Worm (Caenorhabditis elegans) whole organism, late embryonic: Measurements from ENCODE around the gene crh-2.

Source experiments
- C38D4.7 ChIP-seq: fragments of 200-800 bp; sonication (Bioruptor generic); optimal IDR thresholded peaks from 2 replicates; lab custom pipeline; 2018; ENCODE audit warnings: mild to moderate bottlenecking, missing genetic modification characterization, moderate library complexity, missing compliant biosample characterization
- ceh-14 ChIP-seq: sonication (generic microtip); optimal IDR thresholded peaks from 2 replicates; lab custom pipeline; 2016; ENCODE audit warnings: missing genotype, missing genetic modification characterization, missing compliant biosample characterization
- che-1 ChIP-seq: sonication (generic microtip); optimal IDR thresholded peaks from 2 replicates; lab custom pipeline; 2016; ENCODE audit warnings: mild to moderate bottlenecking, missing genetic modification characterization, missing compliant biosample characterization
- gmeb-2 ChIP-seq: sonication (generic microtip); optimal IDR thresholded peaks from 2 replicates; lab custom pipeline; 2016; ENCODE audit warnings: missing genetic modification characterization, inconsistent platforms, missing compliant biosample characterization
- rnt-1 ChIP-seq: sonication (generic microtip); optimal IDR thresholded peaks from 2 replicates; lab custom pipeline; 2016; ENCODE audit warnings: missing genetic modification characterization, missing compliant biosample characterization

DNA sequence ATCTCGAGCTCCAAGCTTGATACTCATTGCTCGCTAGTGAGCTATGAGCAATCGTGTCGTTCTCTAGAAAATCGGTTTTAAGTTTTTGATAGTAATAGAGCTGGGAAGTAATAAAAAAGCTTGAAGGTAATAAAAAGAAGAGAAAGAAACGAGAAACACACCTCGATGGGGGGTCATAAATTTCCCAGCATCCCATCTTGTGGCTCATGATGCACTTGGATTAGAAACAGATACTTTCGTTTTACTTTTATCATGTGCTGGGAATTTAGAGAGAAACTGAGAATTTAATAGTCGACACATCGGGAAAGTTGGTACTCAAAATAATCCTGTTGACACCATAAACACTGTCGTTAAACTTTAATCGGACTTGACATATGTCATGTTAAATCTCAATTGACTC, 33.3 kb upstream of the crh-2 start:
- no peak for TF ChIP-seq C38D4.7 (GFP tag; lab: Kevin White, UChicago)
- no peak for TF ChIP-seq gmeb-2 (tag; lab: Kevin White, UChicago)
- no peak for TF ChIP-seq che-1
- no peak for TF ChIP-seq ceh-14
- TF ChIP-seq rnt-1 = no peak
